Fruit fly (Drosophila melanogaster) ovary, adult (tissue): Measurements from ENCODE around the gene CG17896.
"Not testable (repeated sequence)": the region's sequence is repeated elsewhere in the genome, so short reads cannot be mapped to it uniquely, and the experiment has no call there.

ENCODE experiments used
- CG17801 ChIP-seq: fragments of 200-800 bp; optimal IDR thresholded peaks from 2 replicates; lab custom pipeline; 2019; ENCODE audit warnings: missing biosample characterization, mild to moderate bottlenecking, missing genetic modification characterization, moderate library complexity; ENCODE audit not compliant: partially characterized antibody

The CG17896 gene

DNA sequence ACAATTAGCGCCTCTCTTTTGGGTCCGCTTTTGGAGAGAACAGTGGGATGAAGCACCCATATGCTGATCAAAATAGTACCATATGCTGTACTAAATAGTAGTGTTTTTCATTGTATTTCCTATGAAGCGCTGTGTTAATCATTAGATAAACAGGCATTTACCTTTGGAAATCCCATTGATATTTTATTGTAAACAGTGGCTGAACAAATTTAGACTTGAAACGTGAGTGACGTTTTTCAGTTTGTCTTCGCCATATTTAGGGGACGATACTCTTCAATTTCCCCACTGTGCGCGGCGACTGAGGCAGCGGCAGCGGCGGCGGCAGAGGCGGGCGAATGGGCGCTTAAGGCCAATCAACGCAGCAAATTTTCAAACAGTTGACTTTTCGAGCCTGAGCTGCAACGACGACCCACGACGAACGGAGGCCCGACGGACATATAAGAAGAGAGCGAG lies 6.3 kb upstream of the CG17896 start:
- peak; percentile 80 for TF ChIP-seq CG17801

DNA sequence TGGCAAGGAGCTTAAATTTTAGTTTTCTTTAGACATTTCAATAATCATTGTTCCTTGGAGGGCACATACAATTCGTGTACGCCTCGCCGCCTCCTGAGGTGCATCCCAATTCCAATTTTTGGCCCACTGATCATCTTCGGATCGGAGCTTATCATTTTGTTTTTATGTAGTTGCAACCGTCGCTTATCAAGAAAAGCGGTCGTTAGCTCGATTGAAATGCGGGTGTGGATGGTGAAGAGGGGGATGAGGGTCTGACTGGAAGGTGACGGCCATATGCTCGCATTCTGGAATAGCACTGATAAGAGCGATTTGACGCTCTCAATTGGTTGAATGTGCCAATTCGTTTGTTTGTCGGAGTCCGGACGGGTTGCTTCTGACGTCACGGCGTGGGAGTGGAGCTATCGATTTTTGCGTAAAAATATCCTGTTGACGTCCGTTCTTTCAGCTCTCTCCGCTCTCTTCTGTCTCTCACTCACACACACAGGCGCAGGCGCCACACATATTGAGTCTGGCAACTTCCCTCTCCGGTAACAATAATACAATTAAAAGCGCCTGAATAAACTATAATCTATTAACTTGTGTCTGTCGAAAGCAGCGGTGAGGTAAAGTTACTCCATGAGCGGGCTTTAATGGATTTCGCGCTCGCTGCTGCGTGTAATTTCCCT lies 5.8 kb upstream of the CG17896 start:
- TF ChIP-seq CG17801 = no peak

DNA sequence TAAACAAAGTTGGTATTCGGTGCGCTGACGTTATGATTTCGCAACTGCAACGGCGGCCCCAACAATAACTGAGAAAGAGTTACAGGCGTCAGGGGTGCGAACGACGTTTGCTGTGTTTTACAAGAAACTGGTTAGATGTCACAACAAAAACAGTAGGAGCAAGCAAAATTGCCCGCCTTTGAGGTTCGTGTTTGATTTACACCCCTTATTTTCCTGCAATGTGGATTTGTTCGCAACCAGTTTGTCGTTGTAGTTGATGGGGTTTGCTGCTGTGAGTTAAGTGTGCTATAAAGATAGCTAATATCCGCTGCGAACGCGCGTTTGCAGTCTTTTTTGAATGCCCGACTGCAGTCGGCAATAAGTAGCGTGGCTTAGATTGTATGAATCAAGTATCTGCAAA lies 5.1 kb upstream of the CG17896 start:
- no peak for TF ChIP-seq CG17801

DNA sequence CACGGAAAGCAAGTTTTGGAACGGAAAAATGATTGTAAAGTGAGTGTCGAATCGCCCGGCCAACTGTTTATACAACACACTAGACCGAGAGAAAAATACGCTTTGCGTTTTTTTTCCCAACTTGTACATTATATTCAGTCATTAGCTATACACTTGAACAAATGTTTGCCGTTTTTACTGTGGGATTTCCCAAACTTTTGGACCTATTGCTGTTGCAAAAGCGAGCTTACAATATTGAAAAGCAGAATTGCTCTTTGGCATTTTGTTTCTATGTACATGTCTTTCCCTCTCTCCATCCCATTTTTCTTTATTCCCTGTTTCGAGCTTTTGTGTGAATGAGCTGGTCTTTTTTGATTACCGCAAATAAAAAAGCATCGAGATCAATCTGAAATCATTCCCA lies 4.1 kb upstream of the CG17896 start:
- TF ChIP-seq CG17801 = no peak

DNA sequence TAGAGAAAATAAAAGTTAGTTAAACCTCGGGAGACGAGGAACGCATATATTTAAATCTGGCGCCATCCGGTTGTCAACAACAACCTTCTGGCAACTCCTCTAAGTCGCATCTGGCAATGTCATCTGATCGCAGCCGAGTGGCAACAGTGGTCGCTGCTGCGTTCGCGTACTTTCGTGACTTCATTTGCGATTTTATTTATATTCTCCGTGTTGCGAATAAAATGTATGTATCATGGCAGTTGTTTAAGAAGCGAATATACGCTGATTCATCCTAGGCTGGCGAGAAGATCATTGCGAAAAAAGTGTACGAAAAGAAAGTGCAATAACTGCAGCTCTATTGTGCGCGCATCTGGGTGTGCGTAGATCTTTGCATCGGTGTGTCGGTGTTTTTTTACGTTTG lies 3.0 kb upstream of the CG17896 start, which contains the start of gene svr:
Gene svr (plus strand): TSS at position 121 of the 400 bp plus-strand sequence.
- TF ChIP-seq CG17801 = peak; percentile 48

DNA sequence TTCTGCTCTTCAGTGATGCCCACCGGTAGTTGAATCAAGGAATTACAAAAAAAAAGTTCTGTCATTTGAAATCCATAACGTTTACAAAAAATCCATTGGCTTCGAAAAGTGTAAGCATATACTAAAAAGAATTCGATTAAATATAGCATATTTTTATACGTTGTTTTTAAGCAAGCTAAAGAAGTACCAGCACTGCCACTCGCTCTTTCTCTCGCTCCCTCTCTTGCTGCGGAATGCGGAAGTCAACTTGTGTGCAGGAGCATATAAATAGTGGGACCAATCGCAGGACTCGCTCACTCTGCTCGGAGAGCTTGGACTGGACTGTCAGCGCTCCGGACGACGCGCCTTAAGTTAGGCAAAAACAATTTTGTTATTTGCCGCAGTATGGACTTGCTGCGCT lies 1.3 kb upstream of the CG17896 start, which contains the start of gene CG17778:
Gene CG17778 (plus strand): TSS at position 8 of the 400 bp plus-strand sequence.
- TF ChIP-seq CG17801 = no peak

DNA sequence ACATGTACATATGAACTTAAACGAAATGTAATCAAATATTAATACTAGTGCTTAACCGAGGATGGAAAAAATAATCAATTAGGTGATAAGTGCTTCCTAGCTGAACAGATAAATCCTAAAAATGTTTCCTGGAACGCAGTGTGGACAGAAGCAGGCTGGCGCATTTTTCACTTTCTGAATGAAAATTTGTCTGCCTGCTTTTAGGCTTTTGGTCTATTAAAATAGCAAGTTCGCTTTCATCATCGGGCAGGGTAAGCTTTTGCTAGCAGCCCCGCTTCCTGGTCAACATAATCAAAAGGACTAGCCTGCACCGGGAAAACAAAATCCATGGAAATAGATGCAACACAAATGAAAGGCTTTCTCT lies 878 bp upstream of the CG17896 start:
- TF ChIP-seq CG17801 = no peak

DNA sequence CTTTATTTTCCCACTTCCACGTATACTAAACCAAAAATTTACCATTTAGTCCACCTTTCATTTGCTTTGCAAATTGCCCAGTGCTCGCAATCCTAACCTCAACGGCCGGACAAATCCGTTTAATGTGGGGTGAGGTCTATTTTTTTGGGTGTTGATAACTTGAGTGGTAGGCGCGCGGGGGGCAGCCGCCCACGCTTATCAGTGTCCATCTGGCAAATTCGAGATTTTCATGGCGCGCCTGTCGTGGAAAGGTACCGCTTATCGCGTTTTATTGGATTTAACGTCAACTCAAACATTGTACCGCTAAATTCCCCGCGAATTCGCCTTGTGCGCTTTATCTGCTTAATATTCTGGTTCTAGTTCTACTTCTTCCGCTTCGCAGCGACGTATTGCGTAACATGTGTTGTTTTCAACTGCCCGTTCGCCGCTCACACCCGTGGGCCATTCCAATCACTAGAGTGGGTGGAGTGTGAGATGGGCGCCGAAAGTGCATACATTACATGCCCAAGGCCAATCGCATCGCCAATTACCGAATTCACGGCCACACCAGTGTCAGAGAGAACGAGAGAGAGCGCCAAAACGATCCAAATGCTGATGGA lies 495 bp downstream of the CG17896 start:
- no peak for TF ChIP-seq CG17801

DNA sequence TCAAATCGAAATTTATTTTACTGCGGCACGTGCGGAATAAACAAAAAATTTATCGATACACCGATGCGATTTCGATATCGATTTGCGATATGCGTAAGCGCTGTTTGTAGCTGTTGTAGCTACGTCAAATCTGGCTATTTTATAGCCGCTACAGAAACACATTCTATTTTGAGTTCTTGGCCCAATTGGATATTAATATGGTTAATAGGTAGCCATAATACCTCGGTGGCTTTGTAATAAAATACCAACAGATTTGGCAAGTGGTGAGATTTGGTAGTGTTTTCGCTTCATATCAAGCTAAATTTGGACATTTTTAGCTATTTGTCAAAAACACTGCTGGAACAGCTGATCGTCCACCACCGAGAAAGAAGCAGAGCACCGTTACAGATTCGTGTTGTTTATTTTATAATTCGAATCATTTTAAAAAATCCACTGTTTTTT lies 5.8 kb downstream of the CG17896 start, which contains the start of the genes CG18273 and CG3156:
Gene CG18273 (minus strand): TSS at position 65 of the 441 bp plus-strand sequence.
Gene CG3156 (plus strand): TSS at position 362 of the 441 bp plus-strand sequence.
- TF ChIP-seq CG17801 = peak; percentile 41

DNA sequence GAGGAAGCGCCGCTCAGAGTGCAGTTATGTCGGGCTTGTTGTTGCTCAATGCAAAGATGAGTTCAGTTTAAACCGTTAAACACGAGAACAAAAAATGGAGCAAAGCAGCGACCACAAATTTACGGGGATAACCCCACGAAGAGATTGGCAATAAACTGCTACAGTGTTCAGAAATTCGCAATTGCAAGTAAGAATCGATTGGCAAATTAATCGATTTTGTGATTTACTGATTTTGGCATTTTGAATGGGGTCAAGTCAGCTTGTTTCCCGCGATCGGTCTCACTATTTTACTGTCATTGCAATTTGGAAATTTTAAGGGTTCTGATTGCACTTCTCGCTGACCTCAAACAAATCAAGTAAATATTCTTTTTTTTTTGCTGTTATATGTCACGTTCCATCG lies 11.7 kb downstream of the CG17896 start, which contains the start of gene CG3176:
Gene CG3176 (plus strand): TSS at position 221 of the 400 bp plus-strand sequence.
- not testable (repeated sequence) for TF ChIP-seq CG17801

DNA sequence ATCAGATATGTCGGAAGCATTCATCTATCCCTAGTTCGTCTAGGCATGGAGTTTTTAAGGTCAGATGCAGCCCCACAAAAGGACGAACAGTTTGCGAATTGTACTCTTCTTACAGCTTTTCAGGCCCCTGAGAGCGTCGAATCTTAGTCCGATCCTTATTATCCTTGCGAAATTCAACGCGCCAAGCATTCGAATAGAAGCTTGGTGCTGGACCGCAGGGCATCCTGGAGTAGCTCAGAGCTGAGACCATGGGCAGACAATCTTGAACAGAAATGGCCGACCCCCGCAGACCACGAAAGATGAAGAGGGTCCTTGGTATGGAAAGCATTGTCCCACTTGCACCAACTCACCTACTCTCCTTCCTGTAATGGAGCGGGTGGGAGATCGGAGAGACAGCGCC lies 14.5 kb downstream of the CG17896 start, which contains the start of gene CG32817:
Gene CG32817 (plus strand): TSS at position 301 of the 400 bp plus-strand sequence.
- no peak for TF ChIP-seq CG17801

DNA sequence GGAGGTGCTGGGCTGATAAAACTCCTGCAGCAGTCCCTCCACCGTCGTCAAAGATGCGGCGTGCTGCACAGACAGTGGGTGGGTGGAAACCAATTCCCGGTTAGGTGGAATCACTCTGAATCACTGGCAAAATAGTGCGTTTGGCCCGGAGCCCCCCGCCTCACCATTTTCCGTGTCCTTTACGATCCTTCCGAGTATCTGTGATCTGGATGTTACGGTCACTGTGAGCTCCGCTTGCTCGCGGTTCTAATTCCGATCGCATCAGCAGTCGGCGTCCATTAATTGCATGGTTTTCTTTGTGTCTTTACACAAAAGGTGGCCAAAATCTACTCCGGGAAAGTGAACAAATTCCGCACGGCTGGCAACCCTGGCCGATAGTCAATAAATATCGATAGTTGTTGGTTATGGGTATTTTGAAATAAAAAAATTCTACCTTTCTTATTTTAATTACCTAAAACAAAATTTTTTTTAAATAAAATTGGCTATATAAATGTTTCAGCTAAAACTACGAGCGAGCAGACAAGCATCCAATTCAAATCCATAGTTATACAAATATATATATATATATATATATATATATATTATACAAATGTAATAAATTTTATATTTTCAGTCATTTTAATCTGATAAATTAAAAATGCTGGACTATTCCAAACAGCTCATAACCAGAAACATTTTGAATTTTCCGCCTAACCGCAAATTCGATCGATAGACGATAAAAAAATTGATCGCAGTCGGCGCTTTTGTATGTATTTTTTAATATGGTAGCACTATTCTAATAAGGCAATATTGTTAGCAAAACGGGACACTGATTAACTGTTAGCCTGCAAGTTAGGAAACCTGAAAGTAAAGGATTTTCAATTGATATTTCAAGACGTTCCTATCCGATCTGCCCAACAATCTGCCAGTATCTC lies 16.8 kb downstream of the CG17896 start, which contains the start of the genes ebo and CG13373:
Gene ebo (minus strand): TSS at position 350 of the 914 bp plus-strand sequence.
Gene CG13373 (plus strand): TSS at position 755 of the 914 bp plus-strand sequence.
- peak; percentile 69 for TF ChIP-seq CG17801

DNA sequence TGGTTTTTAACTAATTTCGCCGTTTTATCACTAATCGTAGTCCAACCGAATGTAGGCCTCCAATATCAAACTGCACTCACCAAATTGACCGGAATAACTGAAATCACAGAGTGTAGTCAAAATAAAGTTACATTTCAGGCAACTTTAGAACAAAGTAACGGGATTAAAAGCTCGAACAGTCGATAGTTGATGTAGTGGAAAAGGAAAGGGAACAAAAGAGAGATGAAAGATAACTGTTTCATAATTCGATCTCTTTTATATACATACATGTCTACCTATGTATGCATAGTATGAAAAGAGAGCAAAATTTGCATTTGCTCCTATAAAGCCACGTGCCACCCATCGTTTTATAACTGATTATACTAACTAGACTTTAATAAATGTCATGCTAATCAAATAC lies 22.7 kb downstream of the CG17896 start, which contains the start of gene CG32816:
Gene CG32816 (minus strand): TSS at position 101 of the 400 bp plus-strand sequence.
- no peak for TF ChIP-seq CG17801

DNA sequence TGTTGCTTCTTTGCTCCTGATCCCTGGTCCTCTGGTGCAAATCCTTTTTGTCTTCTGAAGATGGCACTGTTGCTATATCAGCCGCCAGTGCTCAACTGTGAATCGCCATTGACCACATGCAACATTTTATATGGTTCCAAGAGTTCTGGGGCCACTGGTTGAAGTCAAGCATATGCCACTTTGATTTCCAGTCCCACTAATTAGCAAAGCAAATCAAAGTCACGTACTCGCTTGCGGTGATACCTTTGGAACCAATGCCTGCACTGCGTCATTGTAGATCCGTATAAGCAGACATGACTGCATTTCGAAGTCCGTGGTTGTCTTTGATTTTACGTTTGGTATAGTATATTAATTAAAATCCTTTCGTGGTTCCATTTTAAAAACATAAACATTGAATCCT lies 24.1 kb downstream of the CG17896 start, which contains the start of gene Cyp4g1:
Gene Cyp4g1 (minus strand): TSS at position 101 of the 400 bp plus-strand sequence.
- no peak for TF ChIP-seq CG17801

DNA sequence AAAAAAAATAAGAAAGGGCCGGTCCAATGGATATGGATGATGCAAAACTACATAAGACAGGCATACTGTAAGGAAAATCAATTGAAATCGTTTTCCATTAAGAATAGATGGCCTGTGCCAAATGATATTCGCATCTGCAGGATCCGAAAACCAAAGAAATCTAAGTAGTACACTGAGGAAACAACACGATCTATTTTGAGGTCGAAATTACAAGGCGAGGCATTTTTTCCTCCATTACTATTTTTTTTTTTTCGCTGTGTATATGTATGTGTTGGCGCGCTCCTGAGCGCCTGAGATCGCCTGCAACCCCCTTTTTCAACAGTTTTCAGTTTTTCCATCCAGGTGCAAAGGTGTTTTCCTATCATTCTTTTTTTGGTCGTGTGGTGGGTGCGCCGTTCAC lies 29.4 kb downstream of the CG17896 start:
- TF ChIP-seq CG17801 = no peak

DNA sequence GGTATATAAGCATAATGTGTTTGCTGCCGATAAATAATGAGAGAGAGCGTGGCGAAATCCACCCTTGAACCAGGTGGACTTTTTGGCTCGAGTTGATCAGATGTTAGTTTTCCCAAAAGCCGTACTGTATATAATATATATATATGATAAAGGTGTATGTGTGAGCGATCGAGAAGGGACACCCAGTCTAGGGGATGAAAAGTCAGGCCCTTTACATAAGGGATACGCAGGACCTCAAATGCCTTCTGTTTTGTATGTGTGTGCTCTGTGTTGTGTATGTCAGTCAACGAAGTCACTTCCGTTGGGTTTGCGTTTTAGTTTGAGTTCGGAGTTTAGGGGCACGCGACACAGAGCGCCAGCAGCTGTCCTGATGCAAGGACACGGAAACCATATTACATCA lies 32.8 kb downstream of the CG17896 start, which contains the start of gene ase:
Gene ase (plus strand): TSS at position 301 of the 400 bp plus-strand sequence.
- no peak for TF ChIP-seq CG17801
